Worm (Caenorhabditis elegans) whole organism, early embryonic: ENCODE results near the gene lec-12.
A peak's percentile ranks its signal among the peaks of the same experiment; 100 is the strongest.

Source experiments
- aly-1 ChIP-seq: sonication (generic microtip); optimal IDR thresholded peaks from 2 replicates; lab custom pipeline; 2016; ENCODE audit warnings: missing genetic modification characterization, missing compliant biosample characterization
- ama-1 ChIP-seq: fragments of 150-350 bp; optimal IDR thresholded peaks from 2 replicates; lab custom pipeline; 2014
- ceh-13 ChIP-seq: fragments of 200-800 bp; sonication (Bioruptor generic); optimal IDR thresholded peaks from 2 replicates; lab custom pipeline; 2018; ENCODE audit warnings: mild to moderate bottlenecking, missing genetic modification characterization, missing compliant biosample characterization
- ceh-36 ChIP-seq: sonication (generic microtip); optimal IDR thresholded peaks from 2 replicates; lab custom pipeline; 2016; ENCODE audit warnings: missing genetic modification characterization, inconsistent platforms, missing compliant biosample characterization
- flt-1 ChIP-seq: fragments of 200-800 bp; sonication (Bioruptor generic); IDR thresholded peaks from 2 replicates; pipeline ENCODE4 v1.3.6; 2022; ENCODE audit warnings: missing genetic modification characterization, missing compliant biosample characterization
- sea-1 ChIP-seq: fragments of 200-800 bp; sonication (Bioruptor generic); conservative IDR thresholded peaks from 2 replicates; pipeline ENCODE4 v1.3.6; 2022; ENCODE audit warnings: missing genetic modification characterization, missing compliant biosample characterization
- tbx-11 ChIP-seq: fragments of 200-800 bp; sonication (Bioruptor generic); IDR thresholded peaks from 2 replicates; pipeline ENCODE4 v1.3.6; 2022; ENCODE audit warnings: missing genetic modification characterization, missing compliant biosample characterization
- tbx-37 ChIP-seq: fragments of 200-800 bp; sonication (Bioruptor generic); conservative IDR thresholded peaks from 2 replicates; pipeline ENCODE4 v1.3.6; 2022; ENCODE audit warnings: missing genetic modification reagents, missing genetic modification characterization, missing compliant biosample characterization

ce11 chrV:166687-167086, 37.5 kb upstream of the lec-12 start, which contains the start of gene Y108G3AL.2:
- no peak for TF ChIP-seq tbx-11 (GFP tag; lab: Robert Waterston, UW)
- no peak for TF ChIP-seq tbx-37 (GFP tag; lab: Robert Waterston, UW)
- peak; percentile 14 for TF ChIP-seq ceh-36
- no peak for TF ChIP-seq ama-1 (lab: Kevin White, UChicago)
- no peak for TF ChIP-seq flt-1
- TF ChIP-seq aly-1 (tag; lab: Kevin White, UChicago) = no peak
- no peak for TF ChIP-seq sea-1 (GFP tag; lab: Robert Waterston, UW)
- TF ChIP-seq ceh-13 = no peak
